Worm (Caenorhabditis elegans): ENCODE data around the gene T10B5.10.

The T10B5.10 gene

ce11 chrV:1856176-1856575 lies at the start of gene T10B5.10:
Gene T10B5.10, minus strand, starts transcription at chrV:1856276.
- TF ChIP-seq blmp-1 (tag; optimal IDR thresholded peaks at IDR 0.05) (peak; percentile 70), lin-13 (GFP tag; optimal IDR thresholded peaks at IDR 0.05) (no peak), aha-1 (tag; optimal IDR thresholded peaks at IDR 0.05) (no peak), efl-1 (optimal IDR thresholded peaks at IDR 0.05) (no peak), efl-1 (GFP tag; optimal IDR thresholded peaks at IDR 0.05 in 1 of 2) (peak in 1 of 2 experiments; percentile 51)

ce11 chrV:1895483-1895882 lies 39.4 kb upstream of the T10B5.10 start, which contains the start of gene nphp-2:
Gene nphp-2, plus strand, starts transcription at chrV:1895783.
- TF ChIP-seq nhr-11 (tag; optimal IDR thresholded peaks at IDR 0.05) (no peak), fkh-8 (tag; optimal IDR thresholded peaks at IDR 0.05) (peak; percentile 48), F16B12.6 (tag; optimal IDR thresholded peaks at IDR 0.05) (no peak)

- TF ChIP-seq blmp-1 (tag; optimal IDR thresholded peaks at IDR 0.05), result peak; percentile 98
- TF ChIP-seq nhr-71 (tag; optimal IDR thresholded peaks at IDR 0.05), result peak; percentile 36
- TF ChIP-seq snpc-4 (tag; optimal IDR thresholded peaks at IDR 0.05), result no peak
- peak; percentile 76 for TF ChIP-seq nhr-85 (tag)
- peak; percentile 71 to 90 (median 84) for TF ChIP-seq dpl-1 (GFP tag; optimal IDR thresholded peaks at IDR 0.05)
- peak; percentile 34 for TF ChIP-seq nhr-47 (tag; optimal IDR thresholded peaks at IDR 0.05)
- no peak for TF ChIP-seq unc-30 (tag; optimal IDR thresholded peaks at IDR 0.05)
- peak; percentile 61; the same call in 1 of the 2 replicates for TF ChIP-seq grh-1 (GFP tag; IDR thresholded peaks at IDR 0.05)
- peak; percentile 18 for TF ChIP-seq C16A3.4 (tag; optimal IDR thresholded peaks at IDR 0.05)
- TF ChIP-seq ceh-8 (GFP tag; optimal IDR thresholded peaks at IDR 0.05), result no peak
- no peak for TF ChIP-seq vab-15 (tag; optimal IDR thresholded peaks at IDR 0.05)
- no peak for TF ChIP-seq nhr-11 (tag; optimal IDR thresholded peaks at IDR 0.05)
- no peak for TF ChIP-seq mdl-1 (tag; optimal IDR thresholded peaks at IDR 0.05)
- peak; percentile 74 to 85 for TF ChIP-seq efl-1 (optimal IDR thresholded peaks at IDR 0.05)
- TF ChIP-seq efl-1 (GFP tag; optimal IDR thresholded peaks at IDR 0.05 in 1 of 2), result peak; percentile 88 to 98
- TF ChIP-seq lin-35 (GFP tag; optimal IDR thresholded peaks at IDR 0.05), result peak; percentile 78 to 93
- peak; percentile 81 for TF ChIP-seq F16B12.6 (tag; optimal IDR thresholded peaks at IDR 0.05)
- peak; percentile 23 for TF ChIP-seq mep-1 (tag; optimal IDR thresholded peaks at IDR 0.05)
- TF ChIP-seq ceh-82 (tag; optimal IDR thresholded peaks at IDR 0.05), result peak in 1 of 3 experiments; percentile 13
- peak; percentile 14 for TF ChIP-seq snu-23 (GFP tag; optimal IDR thresholded peaks at IDR 0.05)
- TF ChIP-seq lsy-2 (tag; optimal IDR thresholded peaks at IDR 0.05), result peak; percentile 37 to 93
Measured at ce11 chrV:1892567-1893277, 36.6 kb upstream of the T10B5.10 start, which contains the start of gene zig-11. Gene zig-11, minus strand, starts transcription at chrV:1892939.

- peak; percentile 16 for TF ChIP-seq rnt-1 (tag; optimal IDR thresholded peaks at IDR 0.05)
- TF ChIP-seq unc-98 (GFP tag; IDR thresholded peaks at IDR 0.05), result no peak
- TF ChIP-seq pqm-1 (tag; optimal IDR thresholded peaks at IDR 0.05), result no peak
- no peak for TF ChIP-seq swsn-7 (tag; optimal IDR thresholded peaks at IDR 0.05)
- no peak for TF ChIP-seq tlp-1 (tag; optimal IDR thresholded peaks at IDR 0.05)
- TF ChIP-seq hlh-4 (tag; optimal IDR thresholded peaks at IDR 0.05), result no peak
- no peak for TF ChIP-seq nhr-20 (tag; optimal IDR thresholded peaks at IDR 0.05)
- TF ChIP-seq ets-5 (GFP tag; IDR thresholded peaks at IDR 0.05), result no peak
- TF ChIP-seq C16A3.4 (tag; optimal IDR thresholded peaks at IDR 0.05), result no peak
- peak; percentile 81 for TF ChIP-seq lin-14 (GFP tag; optimal IDR thresholded peaks at IDR 0.05)
- TF ChIP-seq nhr-12 (tag; optimal IDR thresholded peaks at IDR 0.05), result no peak
- TF ChIP-seq skn-1 (tag; optimal IDR thresholded peaks at IDR 0.05), result no peak
- TF ChIP-seq efl-1 (optimal IDR thresholded peaks at IDR 0.05), result no peak
- no peak for TF ChIP-seq efl-1 (GFP tag; optimal IDR thresholded peaks at IDR 0.05 in 1 of 2)
- no peak for TF ChIP-seq tbx-2 (tag; optimal IDR thresholded peaks at IDR 0.05)
- no peak for TF ChIP-seq nhr-84 (tag; optimal IDR thresholded peaks at IDR 0.05)
- TF ChIP-seq egl-13 (tag; optimal IDR thresholded peaks at IDR 0.05), result no peak
- TF ChIP-seq hlh-17 (GFP tag; optimal IDR thresholded peaks at IDR 0.05; ENCODE audit: borderline replicate concordance), result no peak
- no peak for TF ChIP-seq nhr-19 (GFP tag; conservative IDR thresholded peaks at IDR 0.05)
- no peak for TF ChIP-seq lin-39 (tag; optimal IDR thresholded peaks at IDR 0.05)
- TF ChIP-seq ces-1 (GFP tag; optimal IDR thresholded peaks at IDR 0.05), result no peak
- TF ChIP-seq sox-4 (tag; optimal IDR thresholded peaks at IDR 0.05), result no peak
- TF ChIP-seq elt-2 (tag; optimal IDR thresholded peaks at IDR 0.05), result no peak
- no peak for TF ChIP-seq lsy-2 (tag; optimal IDR thresholded peaks at IDR 0.05)
- TF ChIP-seq fkh-8 (tag; optimal IDR thresholded peaks at IDR 0.05), result peak; percentile 1
- no peak for TF ChIP-seq C34B4.2 (tag; optimal IDR thresholded peaks at IDR 0.05)
- TF ChIP-seq lir-3 (tag; optimal IDR thresholded peaks at IDR 0.05; ENCODE audit: poor library complexity), result no peak
Measured at ce11 chrV:1889996-1890395, 33.9 kb upstream of the T10B5.10 start.

Measured in whole organism, L1 larva.